Fruit fly (Drosophila melanogaster): ENCODE results near the gene Pvf3.

Pvf3 gene

DNA sequence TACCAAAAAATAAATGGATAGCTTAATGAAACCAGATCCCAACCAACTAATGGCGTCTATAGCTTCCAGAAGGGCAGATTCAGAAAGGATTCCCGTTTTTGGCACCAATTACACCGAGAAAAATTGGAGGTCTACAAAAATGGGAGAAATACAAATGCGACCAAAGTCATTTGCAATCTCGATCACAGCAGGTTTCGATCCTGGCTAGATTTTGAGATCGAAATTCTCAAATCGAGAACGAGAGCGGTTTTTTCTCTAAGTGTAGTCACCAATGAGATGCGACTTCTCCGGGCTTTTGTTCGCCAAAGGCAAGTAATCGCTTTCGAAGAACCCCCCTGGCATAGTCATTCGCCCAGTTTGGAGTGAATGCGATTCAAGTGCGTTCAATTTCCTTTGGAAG is 18.3 kb upstream of the Pvf3 start:
- TF ChIP-seq Myc (optimal IDR thresholded peaks at IDR 0.05), result no peak
- no peak for TF ChIP-seq psq (optimal IDR thresholded peaks at IDR 0.05)
- no peak for TF ChIP-seq insv (optimal IDR thresholded peaks at IDR 0.05)
- no peak for TF ChIP-seq ttk (optimal IDR thresholded peaks at IDR 0.05)
- TF ChIP-seq h (optimal IDR thresholded peaks at IDR 0.05), result no peak
- no peak for TF ChIP-seq Sin3A (optimal IDR thresholded peaks at IDR 0.05)

DNA sequence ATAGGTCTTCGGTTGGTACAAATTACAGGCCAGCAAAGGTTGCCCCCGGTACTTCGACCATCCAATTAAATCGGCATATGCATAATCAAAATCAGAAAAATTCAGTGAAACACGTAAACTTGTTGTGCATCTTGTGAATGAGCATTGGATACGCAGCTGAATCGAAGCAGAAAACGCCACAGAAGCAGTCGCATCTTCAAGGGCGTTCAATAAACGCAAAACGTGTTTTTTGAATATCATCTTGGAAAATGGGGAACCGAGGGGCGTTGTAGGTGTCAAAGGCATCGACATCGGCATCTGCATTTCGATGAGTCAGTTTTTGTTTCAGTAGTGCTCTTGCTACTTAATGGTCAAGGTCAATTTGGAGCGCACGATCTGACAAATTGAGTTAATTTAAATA is 16.9 kb upstream of the Pvf3 start:
- TF ChIP-seq h (optimal IDR thresholded peaks at IDR 0.05), result no peak
- no peak for TF ChIP-seq insv (optimal IDR thresholded peaks at IDR 0.05)
- TF ChIP-seq ttk (optimal IDR thresholded peaks at IDR 0.05), result no peak
- no peak for TF ChIP-seq Myc (optimal IDR thresholded peaks at IDR 0.05)
- TF ChIP-seq Sin3A (optimal IDR thresholded peaks at IDR 0.05), result no peak
- no peak for TF ChIP-seq psq (optimal IDR thresholded peaks at IDR 0.05)

DNA sequence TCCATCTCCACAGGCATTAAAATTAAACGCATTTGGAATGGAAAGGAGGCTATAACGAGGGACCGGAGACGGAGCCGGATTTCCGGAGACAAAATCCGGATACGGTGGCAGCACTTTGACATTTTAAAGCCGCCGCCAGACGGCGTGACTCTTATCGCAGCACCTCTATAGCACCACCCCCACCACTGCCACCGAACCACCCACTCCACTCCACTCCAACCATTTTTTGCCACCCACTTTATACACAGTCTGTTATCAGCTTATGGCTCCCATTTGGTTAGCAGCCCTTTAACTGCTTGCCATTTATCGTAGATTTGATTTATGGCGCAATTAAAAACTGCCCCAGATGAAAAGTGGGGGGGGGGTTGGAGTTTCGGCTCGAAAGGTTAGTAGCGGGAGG is 11.5 kb upstream of the Pvf3 start:
- no peak for TF ChIP-seq ttk (optimal IDR thresholded peaks at IDR 0.05)
- no peak for TF ChIP-seq Sin3A (optimal IDR thresholded peaks at IDR 0.05)
- no peak for TF ChIP-seq h (optimal IDR thresholded peaks at IDR 0.05)
- no peak for TF ChIP-seq Myc (optimal IDR thresholded peaks at IDR 0.05)
- TF ChIP-seq insv (optimal IDR thresholded peaks at IDR 0.05), result no peak
- no peak for TF ChIP-seq psq (optimal IDR thresholded peaks at IDR 0.05)

DNA sequence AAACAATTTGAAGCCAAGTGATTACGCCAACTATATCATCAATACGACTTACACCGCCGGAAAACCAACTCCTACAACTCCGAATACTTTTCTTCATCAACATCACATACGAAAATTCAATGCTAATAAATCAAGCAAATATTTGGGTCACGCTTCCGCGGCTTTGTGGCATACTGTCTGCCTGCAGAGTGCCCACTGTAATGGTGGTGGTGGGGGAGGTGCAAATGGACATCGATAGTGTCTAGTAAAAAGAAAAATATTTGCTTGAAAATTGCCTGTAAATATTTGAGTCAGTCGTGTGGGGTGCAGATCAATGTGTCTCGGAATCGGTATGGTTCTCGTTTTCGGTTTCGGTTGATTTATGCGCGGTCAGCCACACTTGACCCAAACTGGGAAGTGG is 8.3 kb upstream of the Pvf3 start:
- TF ChIP-seq ttk (optimal IDR thresholded peaks at IDR 0.05) (no peak), insv (optimal IDR thresholded peaks at IDR 0.05) (no peak), Myc (optimal IDR thresholded peaks at IDR 0.05) (no peak), Sin3A (optimal IDR thresholded peaks at IDR 0.05) (no peak), h (optimal IDR thresholded peaks at IDR 0.05) (no peak), psq (optimal IDR thresholded peaks at IDR 0.05) (no peak)

- TF ChIP-seq insv (optimal IDR thresholded peaks at IDR 0.05), result no peak
- no peak for TF ChIP-seq h (optimal IDR thresholded peaks at IDR 0.05)
- no peak for TF ChIP-seq ttk (optimal IDR thresholded peaks at IDR 0.05)
- no peak for TF ChIP-seq psq (optimal IDR thresholded peaks at IDR 0.05)
- TF ChIP-seq Myc (optimal IDR thresholded peaks at IDR 0.05), result no peak
- TF ChIP-seq Sin3A (optimal IDR thresholded peaks at IDR 0.05), result no peak
Measured at dm6 chr2L:7158798-7159197, 1.3 kb upstream of the Pvf3 start.

DNA sequence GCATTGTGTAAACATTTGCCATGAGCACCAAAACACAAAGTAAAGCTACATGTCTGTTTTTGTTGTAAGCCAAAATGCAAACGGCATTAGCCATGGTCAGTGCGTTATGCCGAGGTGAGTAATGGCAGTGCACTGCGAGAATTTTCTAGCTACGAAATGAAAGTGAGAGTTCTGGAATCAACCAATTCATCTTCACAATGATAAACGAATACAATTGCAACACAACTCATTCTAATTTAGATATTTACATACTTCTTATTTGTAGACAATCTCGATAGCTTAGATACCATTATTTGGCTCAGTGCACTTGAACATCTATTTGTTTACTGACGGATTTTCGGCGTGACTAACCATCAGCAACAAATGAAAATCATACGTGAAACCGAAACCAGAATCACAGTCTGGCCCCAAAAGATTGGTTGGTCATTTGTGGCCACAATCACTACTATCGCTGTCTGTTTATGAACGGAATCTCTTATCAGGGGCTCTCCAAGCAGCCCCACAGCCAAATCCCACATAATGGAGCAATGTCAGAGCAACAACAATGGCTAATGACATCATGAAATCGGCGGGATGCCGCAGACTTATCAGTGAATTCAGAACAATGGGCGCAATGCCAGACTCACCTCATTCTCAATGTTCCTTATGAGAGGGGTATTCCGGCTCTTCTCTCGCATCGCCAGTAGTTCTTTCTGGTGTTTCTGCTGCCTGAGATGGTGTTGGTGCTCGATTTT is 2.5 kb downstream of the Pvf3 start:
- TF ChIP-seq Sin3A (optimal IDR thresholded peaks at IDR 0.05) (no peak), h (optimal IDR thresholded peaks at IDR 0.05) (no peak), insv (optimal IDR thresholded peaks at IDR 0.05) (no peak), Myc (optimal IDR thresholded peaks at IDR 0.05) (no peak), psq (optimal IDR thresholded peaks at IDR 0.05) (no peak), ttk (optimal IDR thresholded peaks at IDR 0.05) (no peak)

DNA sequence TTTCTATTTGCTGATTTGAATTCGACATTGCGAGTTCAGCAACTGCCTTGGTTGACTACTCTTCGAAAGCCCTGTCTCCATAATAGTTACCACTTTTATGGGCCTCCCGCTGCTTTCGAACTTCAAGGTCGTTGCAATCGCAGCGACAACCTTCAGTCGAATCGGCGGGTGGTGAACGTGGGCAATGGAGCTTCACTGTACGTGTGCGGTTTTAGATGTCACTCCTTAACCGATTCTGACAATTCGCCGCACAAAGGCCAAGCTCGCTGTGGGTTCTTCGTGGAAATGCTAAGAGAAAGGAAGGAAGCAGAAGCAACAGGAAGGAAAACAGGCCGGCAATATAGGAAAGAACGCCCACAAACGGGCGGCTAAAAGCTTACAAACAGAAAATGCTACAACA is 5.2 kb downstream of the Pvf3 start:
- TF ChIP-seq insv (optimal IDR thresholded peaks at IDR 0.05) (no peak), psq (optimal IDR thresholded peaks at IDR 0.05) (no peak), Myc (optimal IDR thresholded peaks at IDR 0.05) (no peak), h (optimal IDR thresholded peaks at IDR 0.05) (no peak), Sin3A (optimal IDR thresholded peaks at IDR 0.05) (no peak), ttk (optimal IDR thresholded peaks at IDR 0.05) (no peak)

- TF ChIP-seq insv (optimal IDR thresholded peaks at IDR 0.05) (no peak), ttk (optimal IDR thresholded peaks at IDR 0.05) (no peak), Myc (optimal IDR thresholded peaks at IDR 0.05) (no peak), Sin3A (optimal IDR thresholded peaks at IDR 0.05) (no peak), psq (optimal IDR thresholded peaks at IDR 0.05) (no peak), h (optimal IDR thresholded peaks at IDR 0.05) (no peak)
Measured at dm6 chr2L:7150775-7151174, 6.7 kb downstream of the Pvf3 start.

DNA sequence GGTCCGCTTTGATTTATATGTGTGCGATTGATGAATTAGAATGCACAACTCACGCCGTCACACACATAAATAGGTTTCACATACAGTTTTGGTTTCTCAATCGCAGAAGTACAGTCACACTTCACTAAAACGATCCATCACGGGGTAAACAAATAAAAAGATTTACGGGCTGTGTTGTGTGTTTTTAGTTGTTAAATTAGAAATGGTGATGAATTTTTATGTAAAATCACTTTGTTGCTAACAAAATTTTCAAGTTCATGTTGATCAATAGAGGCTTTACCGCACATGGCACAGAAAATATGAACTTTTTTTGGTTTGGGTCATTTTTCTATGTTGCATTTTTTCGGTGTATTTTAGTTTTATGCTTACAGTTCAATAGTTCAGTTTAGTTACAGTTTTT is 8.6 kb downstream of the Pvf3 start:
- TF ChIP-seq Myc (optimal IDR thresholded peaks at IDR 0.05) (no peak), insv (optimal IDR thresholded peaks at IDR 0.05) (no peak), Sin3A (optimal IDR thresholded peaks at IDR 0.05) (no peak), psq (optimal IDR thresholded peaks at IDR 0.05) (no peak), ttk (optimal IDR thresholded peaks at IDR 0.05) (no peak), h (optimal IDR thresholded peaks at IDR 0.05) (no peak)

dm6 chr2L:7148086-7148485 is 9.4 kb downstream of the Pvf3 start:
- TF ChIP-seq Sin3A (optimal IDR thresholded peaks at IDR 0.05) (no peak), insv (optimal IDR thresholded peaks at IDR 0.05) (no peak), h (optimal IDR thresholded peaks at IDR 0.05) (no peak), psq (optimal IDR thresholded peaks at IDR 0.05) (no peak), Myc (optimal IDR thresholded peaks at IDR 0.05) (no peak), ttk (optimal IDR thresholded peaks at IDR 0.05) (no peak)

DNA sequence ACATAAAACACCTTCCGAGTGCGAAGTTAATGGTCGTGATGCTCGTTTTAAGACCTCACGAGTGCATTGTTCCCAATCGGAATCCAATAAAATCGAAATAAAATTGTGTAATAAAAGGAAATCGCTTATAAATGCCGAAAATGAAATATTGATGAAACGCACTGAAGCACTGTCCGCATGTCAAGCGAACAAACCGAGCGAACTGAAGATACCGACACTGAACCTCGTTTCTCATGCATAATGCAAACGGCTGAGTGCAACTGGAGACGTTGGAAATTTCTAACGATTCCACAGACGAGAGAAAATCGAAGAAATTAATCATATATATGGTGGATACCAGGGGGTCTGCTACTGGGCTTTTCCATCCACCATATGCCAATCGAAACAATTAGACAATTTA is 10.3 kb downstream of the Pvf3 start:
- TF ChIP-seq h (optimal IDR thresholded peaks at IDR 0.05) (no peak), Myc (optimal IDR thresholded peaks at IDR 0.05) (no peak), ttk (optimal IDR thresholded peaks at IDR 0.05) (no peak), Sin3A (optimal IDR thresholded peaks at IDR 0.05) (no peak), insv (optimal IDR thresholded peaks at IDR 0.05) (no peak), psq (optimal IDR thresholded peaks at IDR 0.05) (no peak)

dm6 chr2L:7145881-7146280 is 11.6 kb downstream of the Pvf3 start:
- TF ChIP-seq ttk (optimal IDR thresholded peaks at IDR 0.05) (no peak), Sin3A (optimal IDR thresholded peaks at IDR 0.05) (no peak), Myc (optimal IDR thresholded peaks at IDR 0.05) (no peak), h (optimal IDR thresholded peaks at IDR 0.05) (no peak), psq (optimal IDR thresholded peaks at IDR 0.05) (no peak), insv (optimal IDR thresholded peaks at IDR 0.05) (no peak)

dm6 chr2L:7144061-7144460 is 13.4 kb downstream of the Pvf3 start:
- TF ChIP-seq h (optimal IDR thresholded peaks at IDR 0.05), result no peak
- TF ChIP-seq Myc (optimal IDR thresholded peaks at IDR 0.05), result no peak
- no peak for TF ChIP-seq ttk (optimal IDR thresholded peaks at IDR 0.05)
- TF ChIP-seq psq (optimal IDR thresholded peaks at IDR 0.05), result no peak
- no peak for TF ChIP-seq insv (optimal IDR thresholded peaks at IDR 0.05)
- TF ChIP-seq Sin3A (optimal IDR thresholded peaks at IDR 0.05), result no peak
